Fruit fly (Drosophila melanogaster) whole organism, embryonic: ENCODE data around the gene CG11912.

ENCODE experiments used
- Abd-B ChIP-seq: fragments of 200-800 bp; sonication (Bioruptor generic); optimal IDR thresholded peaks from 2 replicates; lab custom pipeline; 2018; ENCODE audit warnings: missing biosample characterization, mild to moderate bottlenecking, missing genetic modification characterization, moderate library complexity
- Aef1 ChIP-seq: fragments of 200-800 bp; sonication (Bioruptor generic); IDR thresholded peaks from 3 replicates; pipeline ENCODE4 v1.3.6; 2022; ENCODE audit warnings: missing biosample characterization, missing genetic modification characterization
- CG11398 ChIP-seq: fragments of 200-800 bp; sonication (Bioruptor generic); optimal IDR thresholded peaks from 2 replicates; lab custom pipeline; 2016; ENCODE audit warnings: missing biosample characterization, missing genetic modification characterization
- CG11723 ChIP-seq: fragments of 200-800 bp; sonication (Bioruptor generic); optimal IDR thresholded peaks from 2 replicates; lab custom pipeline; 2017; ENCODE audit warnings: missing biosample characterization, mild to moderate bottlenecking, missing genetic modification characterization
- CG12769 ChIP-seq: fragments of 200-800 bp; sonication (Bioruptor generic); optimal IDR thresholded peaks from 2 replicates; lab custom pipeline; 2019; ENCODE audit warnings: missing biosample characterization, mild to moderate bottlenecking, missing genetic modification characterization, moderate library complexity
- CG1603 ChIP-seq: fragments of 200-800 bp; sonication (Bioruptor generic); optimal IDR thresholded peaks from 2 replicates; lab custom pipeline; 2019; ENCODE audit warnings: missing biosample characterization, mild to moderate bottlenecking, missing genetic modification characterization, moderate library complexity
- CG18476 ChIP-seq: fragments of 200-800 bp; sonication (Bioruptor generic); optimal IDR thresholded peaks from 2 replicates; lab custom pipeline; 2016; ENCODE audit warnings: missing biosample characterization, mild to moderate bottlenecking, missing genetic modification characterization
- CG2116 ChIP-seq: fragments of 200-800 bp; sonication (Bioruptor generic); optimal IDR thresholded peaks from 3 replicates; lab custom pipeline; 2018; ENCODE audit warnings: missing biosample characterization, mild to moderate bottlenecking, missing genetic modification characterization
- CG30020 ChIP-seq: fragments of 200-800 bp; optimal IDR thresholded peaks from 2 replicates; lab custom pipeline; 2019; ENCODE audit warnings: missing biosample characterization, mild to moderate bottlenecking, missing genetic modification characterization, moderate library complexity
- CG3995 ChIP-seq: fragments of 200-800 bp; sonication (Bioruptor generic); optimal IDR thresholded peaks from 3 replicates; lab custom pipeline; 2016; ENCODE audit warnings: missing biosample characterization, missing genetic modification characterization
- CG42726 ChIP-seq: fragments of 200-800 bp; sonication (Bioruptor generic); IDR thresholded peaks from 2 replicates; pipeline ENCODE4 v1.3.6; 2022; ENCODE audit warnings: missing biosample characterization, missing genetic modification characterization; ENCODE audit not compliant: partially characterized antibody
- CG6272 ChIP-seq: fragments of 200-800 bp; sonication (Bioruptor generic); IDR thresholded peaks from 2 replicates; pipeline ENCODE4 v1.3.6; 2022; ENCODE audit warnings: missing biosample characterization, missing genetic modification characterization
- CG6654 ChIP-seq: fragments of 200-800 bp; sonication (Bioruptor generic); optimal IDR thresholded peaks from 2 replicates; lab custom pipeline; 2017; ENCODE audit warnings: missing biosample characterization, mild to moderate bottlenecking, missing genetic modification characterization
- CG9215 ChIP-seq: fragments of 200-800 bp; sonication (Bioruptor generic); IDR thresholded peaks from 2 replicates; pipeline ENCODE4 v1.3.6; 2022; ENCODE audit warnings: missing biosample characterization, missing genetic modification characterization
- CG9797 ChIP-seq: fragments of 200-800 bp; sonication (Bioruptor generic); optimal IDR thresholded peaks from 3 replicates; lab custom pipeline; 2018; ENCODE audit warnings: missing biosample characterization, mild to moderate bottlenecking, missing genetic modification characterization
- Deaf1 ChIP-seq: fragments of 200-800 bp; optimal IDR thresholded peaks from 3 replicates; lab custom pipeline; 2019; ENCODE audit warnings: missing biosample characterization, mild to moderate bottlenecking, missing genetic modification characterization, moderate library complexity
- E2f1 ChIP-seq: fragments of 200-800 bp; sonication (Bioruptor generic); IDR thresholded peaks from 2 replicates; pipeline ENCODE4 v1.3.6; 2022; ENCODE audit warnings: missing biosample characterization, missing genetic modification characterization
- Fer1 ChIP-seq: fragments of 200-800 bp; sonication (Bioruptor generic); optimal IDR thresholded peaks from 2 replicates; lab custom pipeline; 2017; ENCODE audit warnings: missing biosample characterization, mild to moderate bottlenecking, missing genetic modification characterization
- HLH4C ChIP-seq: fragments of 200-800 bp; sonication (Bioruptor generic); IDR thresholded peaks from 3 replicates; pipeline ENCODE4 v1.3.6; 2022; ENCODE audit warnings: missing biosample characterization, missing genetic modification characterization; ENCODE audit not compliant: partially characterized antibody
- Hmr ChIP-seq: fragments of 200-800 bp; sonication (Bioruptor generic); optimal IDR thresholded peaks from 3 replicates; lab custom pipeline; 2017; ENCODE audit warnings: mild to moderate bottlenecking, missing biosample characterization, missing genetic modification reagents, missing genetic modification characterization
- MESR4 ChIP-seq: fragments of 200-800 bp; sonication (Bioruptor generic); optimal IDR thresholded peaks from 2 replicates; lab custom pipeline; 2018; ENCODE audit warnings: missing biosample characterization, mild to moderate bottlenecking, missing genetic modification characterization, moderate library complexity
- Nf-YA ChIP-seq: fragments of 200-800 bp; sonication (Bioruptor generic); IDR thresholded peaks from 2 replicates; pipeline ENCODE4 v1.3.6; 2022; ENCODE audit warnings: missing biosample characterization, missing genetic modification characterization
- Poxn ChIP-seq: fragments of 200-800 bp; sonication (Bioruptor generic); IDR thresholded peaks from 2 replicates; pipeline ENCODE4 v1.3.6; 2022; ENCODE audit warnings: missing biosample characterization, missing genetic modification characterization
- Sry-δ ChIP-seq: fragments of 200-800 bp; sonication (Bioruptor generic); optimal IDR thresholded peaks from 2 replicates; lab custom pipeline; 2016; ENCODE audit warnings: missing biosample characterization, missing genetic modification characterization
- Ssrp ChIP-seq: fragments of 200-800 bp; sonication (Bioruptor generic); optimal IDR thresholded peaks from 2 replicates; lab custom pipeline; 2018; ENCODE audit warnings: missing biosample characterization, mild to moderate bottlenecking, missing genetic modification characterization, moderate library complexity
- TFAM ChIP-seq: fragments of 200-800 bp; sonication (Bioruptor generic); optimal IDR thresholded peaks from 2 replicates; lab custom pipeline; 2017; ENCODE audit warnings: missing biosample characterization, missing genetic modification characterization, inconsistent platforms
- Xrp1 ChIP-seq: fragments of 200-800 bp; sonication (Bioruptor generic); IDR thresholded peaks from 2 replicates; pipeline ENCODE4 v1.3.6; 2022; ENCODE audit warnings: missing biosample characterization, missing genetic modification characterization
- az2 ChIP-seq: fragments of 200-800 bp; sonication (Bioruptor generic); optimal IDR thresholded peaks from 3 replicates; lab custom pipeline; 2016; ENCODE audit warnings: missing biosample characterization, missing genetic modification characterization
- bbx ChIP-seq: fragments of 200-800 bp; sonication (Bioruptor generic); IDR thresholded peaks from 2 replicates; pipeline ENCODE4 v1.3.6; 2022; ENCODE audit warnings: missing biosample characterization, missing genetic modification characterization; ENCODE audit not compliant: partially characterized antibody
- chif ChIP-seq, 2 experiments: fragments of 200-800 bp; sonication (Bioruptor generic); optimal IDR thresholded peaks; 3 replicates each; lab custom pipeline; 2016; ENCODE audit warnings: missing biosample characterization in 2 of 2, missing genetic modification characterization in 2 of 2
- chm ChIP-seq: fragments of 200-800 bp; sonication (Bioruptor generic); IDR thresholded peaks from 2 replicates; pipeline ENCODE4 v1.3.6; 2022; ENCODE audit warnings: missing biosample characterization, missing genetic modification characterization
- fd96Cb ChIP-seq: fragments of 200-800 bp; sonication (Bioruptor generic); optimal IDR thresholded peaks from 2 replicates; lab custom pipeline; 2018; ENCODE audit warnings: missing biosample characterization, mild to moderate bottlenecking, missing genetic modification characterization, moderate library complexity
- grn ChIP-seq: fragments of 200-800 bp; sonication (Bioruptor generic); optimal IDR thresholded peaks from 3 replicates; lab custom pipeline; 2017; ENCODE audit warnings: missing biosample characterization, missing genetic modification characterization
- gro ChIP-seq: fragments of 200-800 bp; sonication (Bioruptor generic); optimal IDR thresholded peaks from 2 replicates; lab custom pipeline; 2016; ENCODE audit warnings: missing biosample characterization, missing genetic modification characterization
- hbn ChIP-seq: fragments of 200-800 bp; sonication (Bioruptor generic); IDR thresholded peaks from 2 replicates; pipeline ENCODE4 v1.3.6; 2022; ENCODE audit warnings: missing biosample characterization, missing genetic modification characterization; ENCODE audit not compliant: partially characterized antibody
- insv ChIP-seq, 2 experiments: fragments of 200-800 bp; sonication (Bioruptor generic); optimal IDR thresholded peaks; 3 replicates each; lab custom pipeline; 2016 to 2018; ENCODE audit warnings: missing biosample characterization in 2 of 2, missing genetic modification characterization in 2 of 2
- jigr1 ChIP-seq: fragments of 200-800 bp; sonication (Bioruptor generic); IDR thresholded peaks from 3 replicates; pipeline ENCODE4 v1.3.6; 2022; ENCODE audit warnings: missing biosample characterization, missing genetic modification characterization
- lmd ChIP-seq: fragments of 200-800 bp; sonication (Bioruptor generic); IDR thresholded peaks from 2 replicates; pipeline ENCODE4 v1.3.6; 2022; ENCODE audit warnings: missing biosample characterization, missing genetic modification characterization
- lola ChIP-seq, 3 experiments: fragments of >200 bp in 2 of 3; fragments of 200-800 bp in 1 of 3; sonication (Bioruptor generic) in 1 of 3; optimal IDR thresholded peaks; 2 replicates each; lab custom pipeline; 2017 to 2019; ENCODE audit warnings: missing biosample characterization in 3 of 3, missing genetic modification characterization in 3 of 3, mild to moderate bottlenecking in 1 of 3, moderate library complexity in 1 of 3
- org-1 ChIP-seq: fragments of 200-800 bp; sonication (Bioruptor generic); optimal IDR thresholded peaks from 2 replicates; lab custom pipeline; 2017; ENCODE audit warnings: missing biosample characterization, missing genetic modification characterization
- pan ChIP-seq, 4 experiments: fragments of >200 bp in 3 of 4; fragments of 200-800 bp in 1 of 4; sonication (Bioruptor generic) in 1 of 4; optimal IDR thresholded peaks in 3 of 4; IDR thresholded peaks in 1 of 4; 2 replicates each; pipeline versions ENCODE4 v1.3.6 to Lab custom; 2017 to 2022; ENCODE audit warnings: missing biosample characterization in 2 of 4, missing genetic modification characterization in 2 of 4, mixed read lengths in 1 of 4
- pb ChIP-seq: fragments of 200-800 bp; sonication (Bioruptor generic); optimal IDR thresholded peaks from 3 replicates; lab custom pipeline; 2016; ENCODE audit warnings: missing biosample characterization, missing genetic modification characterization
- pita ChIP-seq: fragments of 200-800 bp; sonication (Bioruptor generic); optimal IDR thresholded peaks from 2 replicates; lab custom pipeline; 2017; ENCODE audit warnings: missing biosample characterization, mild to moderate bottlenecking, missing genetic modification characterization
- rib ChIP-seq: fragments of 200-800 bp; sonication (Bioruptor generic); IDR thresholded peaks from 2 replicates; pipeline ENCODE4 v1.3.6; 2022; ENCODE audit warnings: missing biosample characterization, missing genetic modification characterization
- sens ChIP-seq: fragments of 200-800 bp; sonication (Bioruptor generic); peaks from one replicate; lab custom pipeline; 2016; ENCODE audit warnings: missing biosample characterization, missing genetic modification characterization
- slou ChIP-seq: fragments of 200-800 bp; sonication (Bioruptor generic); optimal IDR thresholded peaks from 3 replicates; lab custom pipeline; 2016; ENCODE audit warnings: missing biosample characterization, missing genetic modification characterization
- sr ChIP-seq: fragments of 200-800 bp; sonication (Bioruptor generic); IDR thresholded peaks from 3 replicates; pipeline ENCODE4 v1.3.6; 2022; ENCODE audit warnings: missing biosample characterization, missing genetic modification characterization
- stwl ChIP-seq: fragments of 200-800 bp; sonication (Bioruptor generic); optimal IDR thresholded peaks from 3 replicates; lab custom pipeline; 2018; ENCODE audit warnings: missing biosample characterization, mild to moderate bottlenecking, missing genetic modification characterization, moderate library complexity
- tin ChIP-seq: fragments of 200-800 bp; sonication (Bioruptor generic); optimal IDR thresholded peaks from 3 replicates; lab custom pipeline; 2016; ENCODE audit warnings: missing biosample characterization, missing genetic modification characterization
- vfl ChIP-seq: fragments of 200-800 bp; sonication (Bioruptor generic); optimal IDR thresholded peaks from 2 replicates; lab custom pipeline; 2016; ENCODE audit warnings: missing biosample characterization, missing genetic modification characterization

Gene CG11912

dm6 chr2L:357556-358130 lies 38.6 kb upstream of the CG11912 start, which contains the start of gene Ent1 (continued):
- TF ChIP-seq Sry-δ (GFP tag; lab: Kevin White, UChicago) (peak; percentile 93), fd96Cb (no peak), CG6272 (GFP tag; lab: Robert Waterston, UW) (no peak), CG9797 (GFP tag; lab: Kevin White, UChicago) (peak; percentile 5), Aef1 (GFP tag; lab: Robert Waterston, UW) (no peak), slou (GFP tag; lab: Kevin White, UChicago) (no peak), lmd (no peak), CG18476 (GFP tag; lab: Kevin White, UChicago) (no peak), CG1603 (peak; percentile 70), pita (GFP tag; lab: Kevin White, UChicago) (no peak), Poxn (GFP tag; lab: Robert Waterston, UW) (no peak), E2f1 (GFP tag; lab: Robert Waterston, UW) (no peak), vfl (GFP tag; lab: Kevin White, UChicago) (no peak), rib (GFP tag; lab: Robert Waterston, UW) (no peak), tin (no peak), chif (GFP tag; optimal IDR thresholded peaks at IDR 0.05; lab: Kevin White, UChicago) (no peak), CG3995 (GFP tag; lab: Kevin White, UChicago) (no peak), MESR4 (peak; percentile 88), jigr1 (GFP tag; lab: Robert Waterston, UW) (no peak), pb (GFP tag; lab: Kevin White, UChicago) (no peak), Deaf1 (tag; lab: Kevin White, UChicago) (peak; percentile 9), sr (GFP tag; lab: Robert Waterston, UW) (no peak), chm (no peak), stwl (peak; percentile 83), Nf-YA (GFP tag; lab: Robert Waterston, UW) (no peak), CG2116 (GFP tag; lab: Kevin White, UChicago) (peak; percentile 84), CG42726 (GFP tag; lab: Robert Waterston, UW) (no peak), Fer1 (GFP tag; lab: Kevin White, UChicago) (no peak), lola (GFP tag; optimal IDR thresholded peaks at IDR 0.05; lab: Kevin White, UChicago) (no peak), org-1 (GFP tag; lab: Kevin White, UChicago) (no peak), TFAM (GFP tag; lab: Kevin White, UChicago) (no peak), Abd-B (GFP tag; lab: Kevin White, UChicago) (no peak), CG11398 (GFP tag; lab: Kevin White, UChicago) (no peak), HLH4C (GFP tag; lab: Robert Waterston, UW) (no peak), insv (GFP tag; optimal IDR thresholded peaks at IDR 0.05; lab: Kevin White, UChicago) (no peak), az2 (no peak), CG12769 (tag; lab: Kevin White, UChicago) (no peak), bbx (no peak), hbn (GFP tag; lab: Robert Waterston, UW) (no peak), CG30020 (no peak), CG9215 (GFP tag; lab: Robert Waterston, UW) (no peak), Hmr (GFP tag; lab: Kevin White, UChicago) (peak; percentile 0), pan (optimal IDR thresholded peaks at IDR 0.05; lab: Kevin White, UChicago) (no peak), pan (GFP tag; optimal IDR thresholded peaks at IDR 0.05 in 1 of 2, IDR thresholded peaks at IDR 0.05 in 1 of 2) (no peak), gro (GFP tag; lab: Kevin White, UChicago) (peak; percentile 60), Ssrp (tag; lab: Kevin White, UChicago) (no peak), Xrp1 (GFP tag; lab: Robert Waterston, UW) (no peak), CG6654 (GFP tag; lab: Kevin White, UChicago) (no peak), CG11723 (GFP tag; lab: Kevin White, UChicago) (no peak), grn (GFP tag; lab: Kevin White, UChicago) (peak; percentile 18), sens (GFP tag; lab: Kevin White, UChicago) (peak; percentile 50)
